Fruit fly (Drosophila melanogaster) whole organism, adult: Measurements from ENCODE around the gene Zmynd10.

Source experiments
- CG7045 ChIP-seq: fragments of 200-800 bp; sonication (Bioruptor generic); optimal IDR thresholded peaks from 2 replicates; lab custom pipeline; 2017; ENCODE audit warnings: missing biosample characterization, mild to moderate bottlenecking, missing genetic modification characterization
- Crg-1 ChIP-seq: fragments of 200-800 bp; sonication (Bioruptor generic); optimal IDR thresholded peaks from 2 replicates; lab custom pipeline; 2016; ENCODE audit warnings: missing biosample characterization, missing genetic modification characterization
- Hr96 ChIP-seq: fragments of 200-800 bp; sonication (Bioruptor generic); optimal IDR thresholded peaks from 2 replicates; lab custom pipeline; 2016; ENCODE audit warnings: missing biosample characterization, missing genetic modification characterization
- Mnt ChIP-seq: fragments of 200-800 bp; sonication (Bioruptor generic); optimal IDR thresholded peaks from 2 replicates; lab custom pipeline; 2016; ENCODE audit warnings: missing biosample characterization, mild to moderate bottlenecking, missing genetic modification characterization
- cic ChIP-seq: fragments of 200-800 bp; sonication (Bioruptor generic); optimal IDR thresholded peaks from 2 replicates; lab custom pipeline; 2017; ENCODE audit warnings: missing biosample characterization, mild to moderate bottlenecking, missing genetic modification characterization, moderate library complexity

DNA sequence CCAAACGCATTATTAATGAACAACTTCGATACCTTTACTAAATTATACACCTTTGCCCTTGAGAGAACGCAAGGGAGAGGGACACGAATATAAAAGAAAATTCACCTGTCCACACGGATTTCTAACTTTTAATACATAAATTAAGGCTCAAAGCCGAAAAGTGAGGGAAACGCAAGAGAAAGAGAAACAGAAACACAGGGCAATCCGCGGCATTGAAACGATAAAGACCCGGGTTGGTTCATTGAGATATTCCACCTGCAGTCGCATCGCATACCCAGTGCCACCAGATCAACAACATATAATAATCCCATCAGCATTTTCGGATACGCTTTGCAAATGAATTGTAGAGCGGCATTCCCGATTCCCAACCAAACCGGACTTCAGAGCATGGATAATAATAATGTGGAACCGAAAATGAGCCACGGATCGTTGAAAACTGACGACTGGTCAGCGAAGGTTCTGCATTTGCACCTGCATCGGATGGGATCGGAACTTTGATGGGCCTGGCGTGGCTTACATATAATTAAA is 24.5 kb upstream of the Zmynd10 start:
- TF ChIP-seq Hr96 (GFP tag; lab: Kevin White, UChicago) (no peak), CG7045 (GFP tag; lab: Kevin White, UChicago) (no peak), Mnt (GFP tag; lab: Kevin White, UChicago) (no peak), cic (GFP tag; lab: Kevin White, UChicago) (no peak), Crg-1 (no peak)
